Worm (Caenorhabditis elegans): Measurements from ENCODE around the gene nhr-203.

DNA sequence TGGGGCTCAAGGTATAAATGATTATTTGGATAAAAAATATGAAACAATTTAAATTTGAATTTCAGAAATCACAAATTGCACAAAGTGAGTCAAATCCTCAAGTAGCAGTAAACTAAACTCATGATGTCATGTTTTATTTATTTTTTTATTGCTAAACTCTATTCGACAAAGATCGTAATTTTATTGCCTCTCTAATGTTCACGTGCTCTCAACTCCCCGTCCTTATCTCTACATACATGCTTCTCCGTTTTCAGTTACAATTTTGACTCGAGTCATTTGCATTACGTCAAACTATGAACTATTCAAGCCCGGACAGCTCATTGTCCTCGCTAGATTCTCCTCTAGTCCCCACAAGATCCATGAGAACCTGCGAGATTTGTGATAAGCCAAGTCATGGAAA is 14.9 kb downstream of the nhr-203 start, which contains the start of gene nhr-99:
- no peak for TF ChIP-seq med-1 (GFP tag; optimal IDR thresholded peaks at IDR 0.05; ENCODE audit: insufficient read depth)
- TF ChIP-seq ztf-29 (GFP tag; IDR thresholded peaks at IDR 0.05), result no peak
- TF ChIP-seq ref-1 (GFP tag; conservative IDR thresholded peaks at IDR 0.05), result no peak
- no peak for TF ChIP-seq cog-1 (tag; optimal IDR thresholded peaks at IDR 0.05)
- TF ChIP-seq tab-1 (GFP tag; IDR thresholded peaks at IDR 0.05), result no peak
- no peak for TF ChIP-seq klf-2 (GFP tag; conservative IDR thresholded peaks at IDR 0.05)
- TF ChIP-seq flt-1 (GFP tag; IDR thresholded peaks at IDR 0.05), result no peak
- no peak for TF ChIP-seq ztf-23 (GFP tag; IDR thresholded peaks at IDR 0.05)
- TF ChIP-seq T22C8.4 (GFP tag; IDR thresholded peaks at IDR 0.05), result no peak

All from whole organism, midembryonic.